Worm (Caenorhabditis elegans) whole organism, L4/young adult: ENCODE results near the gene tbc-10.

Experiments used
- W03F9.2 ChIP-seq: fragments of 150-350 bp; optimal IDR thresholded peaks from 2 replicates; lab custom pipeline; 2014; ENCODE audit warnings: missing biosample characterization, missing genetic modification characterization
- dao-5 ChIP-seq: sonication (generic microtip); optimal IDR thresholded peaks from 2 replicates; lab custom pipeline; 2016; ENCODE audit warnings: missing genotype, missing genetic modification characterization, moderate library complexity, missing compliant biosample characterization
- him-1 ChIP-seq: sonication (generic microtip); optimal IDR thresholded peaks from 2 replicates; lab custom pipeline; 2016; ENCODE audit warnings: missing genotype, missing genetic modification reagents, missing genetic modification characterization, missing compliant biosample characterization

The tbc-10 gene

DNA sequence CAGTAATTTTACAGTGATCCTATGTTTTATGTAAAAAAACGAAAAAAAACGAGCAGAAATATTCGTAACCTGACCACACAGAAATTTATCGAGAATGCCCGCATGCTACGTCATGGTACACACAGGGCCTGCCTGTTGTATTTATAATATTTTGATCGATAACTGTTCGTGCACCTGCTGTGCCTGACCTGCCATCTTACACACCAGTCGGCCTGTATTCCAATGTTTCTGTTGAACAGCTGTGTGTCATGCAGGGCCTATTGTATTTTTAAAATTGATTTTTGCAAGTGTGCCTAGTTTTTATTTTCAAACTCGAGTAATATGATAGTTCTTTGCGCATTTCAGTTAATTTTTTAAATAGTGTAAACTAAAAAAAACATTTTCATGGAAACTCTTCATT, 16.8 kb upstream of the tbc-10 start:
- no peak for TF ChIP-seq dao-5 (tag; lab: Kevin White, UChicago)
- TF ChIP-seq W03F9.2 (tag; lab: Kevin White, UChicago): no peak
- no peak for TF ChIP-seq him-1 (tag; lab: Kevin White, UChicago)

- TF ChIP-seq him-1 (tag; lab: Kevin White, UChicago) (no peak), dao-5 (tag; lab: Kevin White, UChicago) (no peak)
These were observed 12.1 kb upstream of the tbc-10 start for ce11 chrIII:970928-971327.

DNA sequence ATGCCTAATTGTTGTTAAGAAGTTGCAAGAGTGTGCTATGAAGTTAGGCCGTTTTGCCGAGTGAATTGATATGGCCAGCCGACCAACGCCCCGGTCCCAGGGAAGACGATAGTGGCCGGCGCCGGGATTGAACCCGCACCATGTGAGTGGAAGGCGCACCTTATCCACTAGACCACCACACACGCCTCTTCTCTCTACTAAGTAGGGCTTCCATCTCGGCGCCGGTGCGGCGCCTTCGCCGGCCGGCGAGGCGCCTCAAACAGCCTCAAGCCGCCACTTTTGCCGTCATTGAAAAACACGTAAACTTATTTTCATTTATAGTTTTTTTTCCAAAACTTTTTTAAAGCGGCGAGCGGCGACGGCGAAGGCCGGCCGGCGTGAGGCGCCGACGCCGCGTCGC, 4.2 kb upstream of the tbc-10 start:
- TF ChIP-seq him-1 (tag; lab: Kevin White, UChicago): no peak
- TF ChIP-seq W03F9.2 (tag; lab: Kevin White, UChicago): no peak
- no peak for TF ChIP-seq dao-5 (tag; lab: Kevin White, UChicago)

- TF ChIP-seq W03F9.2 (tag; lab: Kevin White, UChicago): no peak
- no peak for TF ChIP-seq him-1 (tag; lab: Kevin White, UChicago)
- TF ChIP-seq dao-5 (tag; lab: Kevin White, UChicago): no peak
These were observed 1.1 kb upstream of the tbc-10 start for ce11 chrIII:981960-982359.

DNA sequence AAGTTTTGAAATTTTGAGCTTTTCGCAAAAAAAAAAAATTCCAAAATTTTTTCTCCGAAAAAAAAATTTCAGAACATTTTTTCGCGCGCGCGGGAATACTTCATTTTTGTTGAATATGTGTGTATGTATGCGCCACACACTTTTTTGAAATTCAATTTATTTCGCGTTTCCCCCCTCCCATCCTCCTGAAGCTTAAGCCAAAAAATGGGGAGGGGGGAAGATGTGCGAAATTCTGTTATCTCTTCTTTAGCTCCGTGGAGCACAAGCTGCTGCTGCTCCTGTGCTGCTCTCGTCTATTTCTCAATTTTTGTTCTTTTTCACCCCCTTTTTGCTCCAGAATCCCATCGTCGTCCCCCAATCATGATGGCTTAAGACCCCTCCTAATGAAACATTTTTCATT, 6.5 kb downstream of the tbc-10 start:
- TF ChIP-seq W03F9.2 (tag; lab: Kevin White, UChicago) (no peak), him-1 (tag; lab: Kevin White, UChicago) (no peak), dao-5 (tag; lab: Kevin White, UChicago) (no peak)

DNA sequence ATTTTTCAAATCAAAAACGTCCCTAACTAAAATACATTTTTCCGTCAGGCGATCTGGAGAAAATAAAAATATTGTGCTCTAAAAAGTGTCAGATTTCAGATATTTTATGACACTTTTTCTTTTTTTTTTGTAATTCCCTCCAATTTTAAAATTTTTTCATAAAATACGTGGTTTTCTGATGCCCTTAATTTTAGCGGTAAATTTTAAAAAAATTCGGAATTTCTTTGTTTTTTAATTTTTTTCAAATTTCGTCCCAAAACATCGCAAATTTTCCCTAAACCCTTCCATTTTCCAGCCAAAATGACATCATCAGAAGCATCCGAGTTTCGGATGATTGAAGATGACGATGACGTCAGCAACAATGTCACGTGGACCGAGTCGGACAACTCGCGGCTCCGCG, 8.5 kb downstream of the tbc-10 start, which contains the start of gene trp-2:
TSS of gene trp-2 (plus strand) at position 301 of the 400 bp plus-strand sequence.
- TF ChIP-seq dao-5 (tag; lab: Kevin White, UChicago) (no peak), him-1 (tag; lab: Kevin White, UChicago) (no peak), W03F9.2 (tag; lab: Kevin White, UChicago) (no peak)

- no peak for TF ChIP-seq him-1 (tag; lab: Kevin White, UChicago)
- TF ChIP-seq dao-5 (tag; lab: Kevin White, UChicago): no peak
- no peak for TF ChIP-seq W03F9.2 (tag; lab: Kevin White, UChicago)
These were observed 13.5 kb downstream of the tbc-10 start for ce11 chrIII:996564-996963.

ce11 chrIII:998855-999254, 15.8 kb downstream of the tbc-10 start:
- TF ChIP-seq him-1 (tag; lab: Kevin White, UChicago) (no peak), dao-5 (tag; lab: Kevin White, UChicago) (no peak), W03F9.2 (tag; lab: Kevin White, UChicago) (no peak)

ce11 chrIII:1001297-1001696, 18.2 kb downstream of the tbc-10 start, which contains the start of gene R06B10.7:
TSS of gene R06B10.7 (minus strand) at chrIII:1001397.
- TF ChIP-seq dao-5 (tag; lab: Kevin White, UChicago): no peak
- TF ChIP-seq him-1 (tag; lab: Kevin White, UChicago): no peak

ce11 chrIII:1002510-1002909, 19.4 kb downstream of the tbc-10 start, which contains the start of gene clec-150:
TSS of gene clec-150 (plus strand) at chrIII:1002707.
- TF ChIP-seq W03F9.2 (tag; lab: Kevin White, UChicago) (no peak), dao-5 (tag; lab: Kevin White, UChicago) (no peak), him-1 (tag; lab: Kevin White, UChicago) (no peak)

- TF ChIP-seq W03F9.2 (tag; lab: Kevin White, UChicago): no peak
These were observed 21.4 kb downstream of the tbc-10 start for ce11 chrIII:1004464-1004863.

DNA sequence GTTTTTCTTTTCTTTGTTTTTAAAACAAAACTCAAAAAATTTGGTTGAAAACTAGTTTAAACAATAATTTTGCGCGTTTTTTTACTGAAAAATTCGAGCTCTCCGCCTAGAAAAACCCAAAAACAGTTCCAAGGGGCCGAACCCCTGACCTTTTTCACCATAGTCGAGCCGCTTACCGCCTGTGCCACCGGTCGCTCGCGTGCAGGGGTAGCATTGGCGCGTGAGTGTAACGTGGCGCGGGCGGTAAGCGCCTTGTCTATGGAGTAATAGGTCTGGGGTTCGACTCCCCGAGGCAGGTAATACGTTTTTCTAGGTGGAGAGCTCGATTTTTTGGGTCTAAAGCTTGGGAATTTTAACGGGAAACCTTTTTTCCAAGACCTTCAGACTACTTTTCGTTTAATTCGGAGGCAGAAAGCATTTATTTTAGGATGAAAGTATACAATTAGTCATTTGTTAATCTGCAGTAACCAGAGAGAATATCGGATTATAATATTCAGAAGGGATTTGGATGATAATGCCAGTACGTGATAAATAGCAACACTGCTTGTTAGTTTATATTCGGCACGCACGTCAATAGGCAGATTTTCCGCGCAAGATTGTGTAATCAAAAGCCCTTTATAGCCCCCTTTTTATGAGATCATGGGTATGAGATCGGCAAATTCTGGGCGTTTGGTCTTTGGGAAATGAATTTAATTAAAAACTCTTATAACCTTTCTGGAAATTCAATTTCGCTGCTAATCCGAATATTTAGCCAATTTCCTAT, 24.3 kb downstream of the tbc-10 start:
- TF ChIP-seq W03F9.2 (tag; lab: Kevin White, UChicago): no peak

DNA sequence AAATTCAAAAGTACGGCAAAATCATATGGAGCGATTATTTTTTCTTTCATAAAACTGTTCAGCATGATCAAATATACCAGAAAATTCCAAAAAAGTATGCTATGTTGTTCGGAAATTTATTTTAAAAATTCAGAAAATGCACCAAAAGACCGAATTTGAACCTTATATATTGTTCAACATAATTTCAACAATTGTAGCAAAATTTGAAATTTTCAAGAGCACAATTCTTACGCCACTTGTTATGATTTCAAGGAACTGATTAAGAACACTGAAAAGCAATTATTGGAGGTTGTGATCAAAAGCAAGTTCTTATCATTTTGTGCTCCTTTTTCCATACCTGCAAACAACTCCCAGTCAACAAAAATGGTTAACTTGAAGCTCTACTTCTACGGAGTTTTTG, 25.0 kb downstream of the tbc-10 start, which contains the start of gene clc-27:
TSS of gene clc-27 (plus strand) at position 301 of the 400 bp plus-strand sequence.
- TF ChIP-seq him-1 (tag; lab: Kevin White, UChicago) (no peak), W03F9.2 (tag; lab: Kevin White, UChicago) (no peak), dao-5 (tag; lab: Kevin White, UChicago) (no peak)

ce11 chrIII:1009775-1010174, 26.7 kb downstream of the tbc-10 start, which contains the start of gene clc-24:
TSS of gene clc-24 (plus strand) at chrIII:1010037.
- TF ChIP-seq dao-5 (tag; lab: Kevin White, UChicago) (no peak), him-1 (tag; lab: Kevin White, UChicago) (no peak), W03F9.2 (tag; lab: Kevin White, UChicago) (no peak)
